Fruit fly (Drosophila melanogaster) whole organism, embryonic: Measurements from ENCODE around the gene mAcon1.

Experiments
- Bgb ChIP-seq: fragments of 200-800 bp; sonication (Bioruptor generic); IDR thresholded peaks from 2 replicates; pipeline ENCODE4 v1.3.6; 2022; ENCODE audit warnings: missing biosample characterization, missing genetic modification characterization; ENCODE audit not compliant: partially characterized antibody
- CG10462 ChIP-seq: fragments of 200-800 bp; sonication (Bioruptor generic); optimal IDR thresholded peaks from 2 replicates; lab custom pipeline; 2016; ENCODE audit warnings: missing biosample characterization, missing genetic modification characterization
- CG11093 ChIP-seq: fragments of 200-800 bp; sonication (Bioruptor generic); IDR thresholded peaks from 3 replicates; pipeline ENCODE4 v1.3.6; 2022; ENCODE audit warnings: missing biosample characterization, missing genetic modification characterization
- CG12155 ChIP-seq: fragments of 200-800 bp; sonication (Bioruptor generic); optimal IDR thresholded peaks from 3 replicates; lab custom pipeline; 2016; ENCODE audit warnings: missing biosample characterization, missing genetic modification characterization
- CG1233 ChIP-seq: fragments of 200-800 bp; sonication (Bioruptor generic); optimal IDR thresholded peaks from 4 replicates; lab custom pipeline; 2018; ENCODE audit warnings: missing biosample characterization, mild to moderate bottlenecking, missing genetic modification characterization
- CG13424 ChIP-seq: fragments of 200-800 bp; sonication (Bioruptor generic); optimal IDR thresholded peaks from 2 replicates; lab custom pipeline; 2019; ENCODE audit warnings: missing biosample characterization, mild to moderate bottlenecking, missing genetic modification characterization, moderate library complexity
- CG14710 ChIP-seq: fragments of 200-800 bp; sonication (Bioruptor generic); optimal IDR thresholded peaks from 3 replicates; lab custom pipeline; 2019; ENCODE audit warnings: missing biosample characterization, mild to moderate bottlenecking, missing genetic modification characterization, moderate library complexity
- CG1602 ChIP-seq: fragments of 200-800 bp; sonication (Bioruptor generic); optimal IDR thresholded peaks from 3 replicates; lab custom pipeline; 2016; ENCODE audit warnings: missing biosample characterization, missing genetic modification characterization
- CG2129 ChIP-seq: fragments of 200-800 bp; sonication (Bioruptor generic); IDR thresholded peaks from 2 replicates; pipeline ENCODE4 v1.3.6; 2022; ENCODE audit warnings: missing biosample characterization, missing genetic modification characterization; ENCODE audit not compliant: partially characterized antibody
- CG2199 ChIP-seq: fragments of 200-800 bp; sonication (Bioruptor generic); IDR thresholded peaks from 3 replicates; pipeline ENCODE4 v1.3.6; 2022; ENCODE audit warnings: missing biosample characterization, missing genetic modification characterization
- CG30403 ChIP-seq: fragments of 200-800 bp; sonication (Bioruptor generic); optimal IDR thresholded peaks from 3 replicates; lab custom pipeline; 2016; ENCODE audit warnings: missing biosample characterization, missing genetic modification characterization
- CG30431 ChIP-seq: fragments of 200-800 bp; sonication (Bioruptor generic); optimal IDR thresholded peaks from 2 replicates; lab custom pipeline; 2017; ENCODE audit warnings: missing biosample characterization, missing genetic modification characterization
- CG31365 ChIP-seq: fragments of 200-800 bp; sonication (Bioruptor generic); optimal IDR thresholded peaks from 2 replicates; lab custom pipeline; 2018; ENCODE audit warnings: missing biosample characterization, mild to moderate bottlenecking, missing genetic modification characterization
- CG4820 ChIP-seq: fragments of 200-800 bp; sonication (Bioruptor generic); optimal IDR thresholded peaks from 3 replicates; lab custom pipeline; 2016; ENCODE audit warnings: missing biosample characterization, missing genetic modification characterization
- CG4854 ChIP-seq: fragments of 200-800 bp; sonication (Bioruptor generic); optimal IDR thresholded peaks from 2 replicates; lab custom pipeline; 2016; ENCODE audit warnings: missing biosample characterization, missing genetic modification characterization, inconsistent platforms
- CG5245 ChIP-seq: fragments of 200-800 bp; sonication (Bioruptor generic); optimal IDR thresholded peaks from 3 replicates; lab custom pipeline; 2016; ENCODE audit warnings: missing biosample characterization, missing genetic modification characterization
- CG6854 ChIP-seq: fragments of 200-800 bp; sonication (Bioruptor generic); optimal IDR thresholded peaks from 3 replicates; lab custom pipeline; 2017; ENCODE audit warnings: missing biosample characterization, mild to moderate bottlenecking, missing genetic modification characterization
- CG8388 ChIP-seq: fragments of 200-800 bp; sonication (Bioruptor generic); optimal IDR thresholded peaks from 2 replicates; lab custom pipeline; 2019; ENCODE audit warnings: missing biosample characterization, mild to moderate bottlenecking, missing genetic modification characterization, moderate library complexity
- CG9876 ChIP-seq: fragments of 200-800 bp; sonication (Bioruptor generic); optimal IDR thresholded peaks from 2 replicates; lab custom pipeline; 2016; ENCODE audit warnings: missing biosample characterization, missing genetic modification characterization
- CoRest ChIP-seq: fragments of 200-800 bp; sonication (Bioruptor generic); optimal IDR thresholded peaks from 3 replicates; lab custom pipeline; 2018; ENCODE audit warnings: missing biosample characterization, mild to moderate bottlenecking, missing genetic modification characterization, moderate library complexity
- D19A ChIP-seq: fragments of 200-800 bp; optimal IDR thresholded peaks from 3 replicates; lab custom pipeline; 2019; ENCODE audit warnings: missing biosample characterization, mild to moderate bottlenecking, missing genetic modification characterization, moderate library complexity
- Dbx ChIP-seq: fragments of 200-800 bp; sonication (Bioruptor generic); IDR thresholded peaks from 3 replicates; pipeline ENCODE4 v1.3.6; 2022; ENCODE audit warnings: missing biosample characterization, missing genetic modification characterization
- E2f1 ChIP-seq: fragments of 200-800 bp; sonication (Bioruptor generic); IDR thresholded peaks from 2 replicates; pipeline ENCODE4 v1.3.6; 2022; ENCODE audit warnings: missing biosample characterization, missing genetic modification characterization
- Elba2 ChIP-seq: fragments of 200-800 bp; sonication (Bioruptor generic); optimal IDR thresholded peaks from 3 replicates; lab custom pipeline; 2016; ENCODE audit warnings: missing biosample characterization, missing genetic modification characterization
- Fer3 ChIP-seq: fragments of 200-800 bp; sonication (Bioruptor generic); optimal IDR thresholded peaks from 2 replicates; lab custom pipeline; 2018; ENCODE audit warnings: missing biosample characterization, mild to moderate bottlenecking, missing genetic modification characterization, moderate library complexity
- H15 ChIP-seq: fragments of 200-800 bp; sonication (Bioruptor generic); IDR thresholded peaks from 3 replicates; pipeline ENCODE4 v1.3.6; 2022; ENCODE audit warnings: missing biosample characterization, missing genetic modification characterization
- HHEX ChIP-seq: fragments of 200-800 bp; sonication (Bioruptor generic); optimal IDR thresholded peaks from 3 replicates; lab custom pipeline; 2017; ENCODE audit warnings: missing biosample characterization, mild to moderate bottlenecking, missing genetic modification characterization, missing genetic modification reagents
- HLH4C ChIP-seq: fragments of 200-800 bp; sonication (Bioruptor generic); IDR thresholded peaks from 3 replicates; pipeline ENCODE4 v1.3.6; 2022; ENCODE audit warnings: missing biosample characterization, missing genetic modification characterization; ENCODE audit not compliant: partially characterized antibody
- Med ChIP-seq: fragments of 200-800 bp; sonication (Bioruptor generic); peaks from one replicate; lab custom pipeline; 2016; ENCODE audit warnings: missing biosample characterization, missing genetic modification characterization, mild to moderate bottlenecking, inconsistent platforms, moderate library complexity
- Myb ChIP-seq: fragments of 200-800 bp; sonication (Bioruptor generic); optimal IDR thresholded peaks from 2 replicates; lab custom pipeline; 2016; ENCODE audit warnings: missing biosample characterization, missing genetic modification characterization
- Sin3A ChIP-seq: fragments of >200 bp; optimal IDR thresholded peaks from 2 replicates; lab custom pipeline; 2018
- Spps ChIP-seq: fragments of 200-800 bp; sonication (Bioruptor generic); optimal IDR thresholded peaks from 2 replicates; lab custom pipeline; 2018; ENCODE audit warnings: missing biosample characterization, mild to moderate bottlenecking, missing genetic modification characterization
- Tbp ChIP-seq: fragments of >200 bp; optimal IDR thresholded peaks from 2 replicates; lab custom pipeline; 2018; ENCODE audit warnings: missing biosample characterization, missing genetic modification characterization
- bcd ChIP-seq: fragments of 200-800 bp; sonication (Bioruptor generic); optimal IDR thresholded peaks from 2 replicates; lab custom pipeline; 2017; ENCODE audit warnings: missing biosample characterization, mild to moderate bottlenecking, missing genetic modification characterization
- br ChIP-seq: fragments of >200 bp; optimal IDR thresholded peaks from 2 replicates; lab custom pipeline; 2017
- caup ChIP-seq: fragments of 200-800 bp; sonication (Bioruptor generic); optimal IDR thresholded peaks from 3 replicates; lab custom pipeline; 2017; ENCODE audit warnings: missing biosample characterization, mild to moderate bottlenecking, missing genetic modification characterization, moderate library complexity; ENCODE audit not compliant: severe bottlenecking
- ewg ChIP-seq: fragments of 200-800 bp; sonication (Bioruptor generic); optimal IDR thresholded peaks from 3 replicates; lab custom pipeline; 2017; ENCODE audit warnings: mild to moderate bottlenecking, missing biosample characterization, missing genetic modification reagents, missing genetic modification characterization
- eyg ChIP-seq: fragments of 200-800 bp; sonication (Bioruptor generic); optimal IDR thresholded peaks from 3 replicates; lab custom pipeline; 2016; ENCODE audit warnings: missing biosample characterization, missing genetic modification characterization
- kah ChIP-seq: fragments of 200-800 bp; sonication (Bioruptor generic); optimal IDR thresholded peaks from 2 replicates; lab custom pipeline; 2018; ENCODE audit warnings: missing biosample characterization, mild to moderate bottlenecking, missing genetic modification characterization
- klu ChIP-seq: fragments of 200-800 bp; sonication (Bioruptor generic); IDR thresholded peaks from 2 replicates; pipeline ENCODE4 v1.3.6; 2022; ENCODE audit warnings: missing biosample characterization, missing genetic modification characterization
- mld ChIP-seq: fragments of 200-800 bp; sonication (Bioruptor generic); IDR thresholded peaks from 3 replicates; pipeline ENCODE4 v1.3.6; 2022; ENCODE audit warnings: missing biosample characterization, missing genetic modification characterization; ENCODE audit not compliant: partially characterized antibody
- nerfin-2 ChIP-seq: fragments of 200-800 bp; sonication (Bioruptor generic); IDR thresholded peaks from 2 replicates; pipeline ENCODE4 v1.3.6; 2022; ENCODE audit warnings: missing biosample characterization, missing genetic modification characterization; ENCODE audit not compliant: partially characterized antibody
- pzg ChIP-seq: fragments of 200-800 bp; sonication (Bioruptor generic); optimal IDR thresholded peaks from 3 replicates; lab custom pipeline; 2018; ENCODE audit warnings: missing biosample characterization, mild to moderate bottlenecking, missing genetic modification characterization, moderate library complexity
- shn ChIP-seq: fragments of 200-800 bp; sonication (Bioruptor generic); optimal IDR thresholded peaks from 3 replicates; lab custom pipeline; 2016; ENCODE audit warnings: missing biosample characterization, missing genetic modification characterization
- sna ChIP-seq: fragments of 200-800 bp; sonication (Bioruptor generic); IDR thresholded peaks from 2 replicates; pipeline ENCODE4 v1.3.6; 2022; ENCODE audit warnings: missing biosample characterization, missing genetic modification characterization; ENCODE audit not compliant: partially characterized antibody
- stc ChIP-seq: fragments of 200-800 bp; sonication (Bioruptor generic); IDR thresholded peaks from 2 replicates; pipeline ENCODE4 v1.3.6; 2022; ENCODE audit warnings: missing biosample characterization, missing genetic modification characterization
- toy ChIP-seq: fragments of 200-800 bp; sonication (Bioruptor generic); IDR thresholded peaks from 2 replicates; pipeline ENCODE4 v1.3.6; 2022; ENCODE audit warnings: missing biosample characterization, missing genetic modification characterization
- twi ChIP-seq: fragments of 200-800 bp; optimal IDR thresholded peaks from 2 replicates; lab custom pipeline; 2019; ENCODE audit warnings: missing biosample characterization, mild to moderate bottlenecking, missing genetic modification characterization, moderate library complexity
- tx ChIP-seq: fragments of 200-800 bp; sonication (Bioruptor generic); optimal IDR thresholded peaks from 2 replicates; lab custom pipeline; 2016; ENCODE audit warnings: missing biosample characterization, missing genetic modification characterization

The mAcon1 gene

DNA sequence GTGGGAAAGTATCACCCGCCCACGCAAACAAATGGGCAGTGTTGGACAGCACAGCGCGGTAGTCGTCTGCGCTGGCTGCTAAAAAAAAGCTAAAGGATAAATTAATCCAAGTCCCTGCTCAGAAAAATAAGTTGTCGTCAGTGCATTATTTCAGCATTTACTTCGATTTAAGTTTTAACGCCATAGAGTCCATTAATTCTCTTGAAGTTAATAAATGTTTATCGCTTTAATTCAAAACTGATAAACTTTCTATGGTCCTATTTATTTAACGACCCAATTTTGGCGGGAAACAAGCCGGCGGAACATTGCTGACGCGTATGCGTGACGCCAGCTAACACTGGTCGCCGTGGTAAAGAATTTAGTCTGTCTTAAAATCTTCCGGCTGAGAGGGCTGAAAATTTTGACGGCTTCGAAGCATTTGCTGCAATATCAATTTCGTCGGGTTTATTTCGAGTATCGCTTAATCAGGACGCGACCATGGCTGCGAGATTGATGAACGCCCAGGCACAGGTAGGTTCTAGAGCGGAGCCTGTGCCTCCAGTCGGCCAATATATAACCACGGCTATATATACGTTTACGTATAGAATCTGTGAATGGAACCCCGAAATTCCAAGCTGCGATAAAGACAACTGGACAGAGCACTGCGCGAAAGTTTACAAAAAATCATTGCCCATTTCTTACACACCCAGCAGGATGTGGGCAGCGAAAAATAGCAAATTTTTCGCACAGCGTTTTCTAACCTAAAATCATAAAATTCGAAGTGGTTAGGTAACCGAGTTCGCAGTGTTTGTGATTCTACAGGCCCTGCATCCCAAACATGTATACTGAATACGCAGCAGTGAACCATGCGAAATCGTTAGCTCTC, at the start of gene mAcon1, which contains the start of the genes CG43345 and CG43346 (continued):
- TF ChIP-seq D19A (tag; lab: Kevin White, UChicago): no peak
- peak; percentile 83 for TF ChIP-seq tx (GFP tag; lab: Kevin White, UChicago)
- TF ChIP-seq CG8388 (GFP tag; lab: Kevin White, UChicago): no peak
- peak; percentile 68 for TF ChIP-seq pzg
- peak; percentile 98 for TF ChIP-seq Med (GFP tag; lab: Kevin White, UChicago)
- peak; percentile 81 for TF ChIP-seq ewg (GFP tag; lab: Kevin White, UChicago)
- peak; percentile 40 for TF ChIP-seq CG10462
- peak; percentile 70 for TF ChIP-seq CG1233
- no peak for TF ChIP-seq HLH4C (GFP tag; lab: Robert Waterston, UW)
- 0 out of 3 replicates have a peak, but pooled peaks have one; percentile 43 for TF ChIP-seq CG11093 (GFP tag; lab: Robert Waterston, UW)
- TF ChIP-seq Myb (GFP tag; lab: Kevin White, UChicago): peak; percentile 87
- TF ChIP-seq CG2199 (GFP tag; lab: Robert Waterston, UW): no peak
- peak; percentile 86 for TF ChIP-seq CG14710 (tag; lab: Kevin White, UChicago)
- TF ChIP-seq Elba2 (GFP tag; lab: Kevin White, UChicago): peak; percentile 11
- TF ChIP-seq CG1602 (GFP tag; lab: Kevin White, UChicago): peak; percentile 67
- peak; percentile 87 for TF ChIP-seq CG30403 (GFP tag; lab: Kevin White, UChicago)
- no peak for TF ChIP-seq br (lab: Kevin White, UChicago)
- TF ChIP-seq sna (GFP tag; lab: Robert Waterston, UW): no peak
- TF ChIP-seq twi (tag; lab: Kevin White, UChicago): peak; percentile 69
- TF ChIP-seq mld (GFP tag; lab: Robert Waterston, UW): no peak
- no peak for TF ChIP-seq caup (GFP tag; lab: Kevin White, UChicago)
- TF ChIP-seq toy: 0 out of 2 replicates have a peak, but pooled peaks have one; percentile 30
- no peak for TF ChIP-seq CG31365 (tag; lab: Kevin White, UChicago)
- TF ChIP-seq H15 (GFP tag; lab: Robert Waterston, UW): no peak
- TF ChIP-seq CG13424: peak; percentile 77
- TF ChIP-seq stc (GFP tag; lab: Robert Waterston, UW): no peak
- no peak for TF ChIP-seq bcd
- no peak for TF ChIP-seq CG2129 (GFP tag; lab: Robert Waterston, UW)
- TF ChIP-seq nerfin-2: no peak
- peak; percentile 69 for TF ChIP-seq CG4854
- TF ChIP-seq klu (GFP tag; lab: Robert Waterston, UW): peak; percentile 96
- TF ChIP-seq kah (GFP tag; lab: Kevin White, UChicago): no peak
- peak; percentile 79 for TF ChIP-seq HHEX (GFP tag; lab: Kevin White, UChicago)
- peak; percentile 84 for TF ChIP-seq CG12155 (GFP tag; lab: Kevin White, UChicago)
- TF ChIP-seq E2f1 (GFP tag; lab: Robert Waterston, UW): no peak; the same call in 1 of the 2 replicates
- peak; percentile 87 for TF ChIP-seq CoRest (tag; lab: Kevin White, UChicago)
- peak; percentile 7 for TF ChIP-seq CG5245 (GFP tag; lab: Kevin White, UChicago)
- TF ChIP-seq Fer3 (tag; lab: Kevin White, UChicago): peak; percentile 62
- TF ChIP-seq eyg (GFP tag; lab: Kevin White, UChicago): peak; percentile 75
- peak; percentile 70 for TF ChIP-seq CG9876
- 0 out of 2 replicates have a peak, but pooled peaks have one; percentile 10 for TF ChIP-seq Bgb (GFP tag; lab: Robert Waterston, UW)
- TF ChIP-seq Spps (tag; lab: Kevin White, UChicago): peak; percentile 24
- TF ChIP-seq Dbx: peak; percentile 86
- TF ChIP-seq shn (GFP tag; lab: Kevin White, UChicago): peak; percentile 92
- TF ChIP-seq Sin3A (lab: Kevin White, UChicago): peak; percentile 97
- peak; percentile 85 for TF ChIP-seq Tbp (GFP tag; lab: Kevin White, UChicago)
- TF ChIP-seq CG6854 (GFP tag; lab: Kevin White, UChicago): peak; percentile 7
- TF ChIP-seq CG30431 (GFP tag; lab: Kevin White, UChicago): peak; percentile 68
- peak; percentile 77 for TF ChIP-seq CG4820 (GFP tag; lab: Kevin White, UChicago)
